Worm (Caenorhabditis elegans) whole organism, late embryonic: Measurements from ENCODE around the gene frh-1.

ENCODE experiments used
- C08G9.2 ChIP-seq: sonication (generic microtip); optimal IDR thresholded peaks from 2 replicates; lab custom pipeline; 2016; ENCODE audit warnings: mild to moderate bottlenecking, missing genetic modification characterization, moderate library complexity, missing compliant biosample characterization
- F13H6.1 ChIP-seq: sonication (generic microtip); optimal IDR thresholded peaks from 2 replicates; lab custom pipeline; 2016; ENCODE audit warnings: missing genetic modification characterization, missing compliant biosample characterization
- Y22D7AL.16 ChIP-seq: sonication (generic microtip); optimal IDR thresholded peaks from 2 replicates; lab custom pipeline; 2016; ENCODE audit warnings: missing genetic modification characterization, missing compliant biosample characterization
- ama-1 ChIP-seq: fragments of 150-350 bp; optimal IDR thresholded peaks from 2 replicates; lab custom pipeline; 2014
- ceh-18 ChIP-seq: sonication (generic microtip); optimal IDR thresholded peaks from 2 replicates; lab custom pipeline; 2016; ENCODE audit warnings: missing genetic modification characterization, missing compliant biosample characterization
- ceh-19 ChIP-seq: fragments of 200-800 bp; sonication (Bioruptor generic); optimal IDR thresholded peaks from 2 replicates; lab custom pipeline; 2018; ENCODE audit warnings: mild to moderate bottlenecking, missing genetic modification characterization, missing compliant biosample characterization
- ceh-22 ChIP-seq: sonication (generic microtip); optimal IDR thresholded peaks from 2 replicates; lab custom pipeline; 2017; ENCODE audit warnings: missing biosample characterization, missing genetic modification characterization
- ceh-31 ChIP-seq: sonication (generic microtip); optimal IDR thresholded peaks from 2 replicates; lab custom pipeline; 2016; ENCODE audit warnings: missing genetic modification characterization, missing compliant biosample characterization
- ceh-34 ChIP-seq: sonication (generic microtip); optimal IDR thresholded peaks from 2 replicates; lab custom pipeline; 2016; ENCODE audit warnings: mild to moderate bottlenecking, missing genetic modification characterization, missing compliant biosample characterization
- ceh-9 ChIP-seq: sonication (generic microtip); optimal IDR thresholded peaks from 2 replicates; lab custom pipeline; 2016; ENCODE audit warnings: mild to moderate bottlenecking, missing genetic modification characterization, inconsistent platforms, missing compliant biosample characterization
- che-1 ChIP-seq: sonication (generic microtip); optimal IDR thresholded peaks from 2 replicates; lab custom pipeline; 2016; ENCODE audit warnings: mild to moderate bottlenecking, missing genetic modification characterization, missing compliant biosample characterization
- gmeb-2 ChIP-seq: sonication (generic microtip); optimal IDR thresholded peaks from 2 replicates; lab custom pipeline; 2016; ENCODE audit warnings: missing genetic modification characterization, inconsistent platforms, missing compliant biosample characterization
- hlh-13 ChIP-seq: fragments of 200-800 bp; sonication (Bioruptor generic); optimal IDR thresholded peaks from 2 replicates; lab custom pipeline; 2018; ENCODE audit warnings: mild to moderate bottlenecking, missing genetic modification characterization, missing compliant biosample characterization
- hlh-8 ChIP-seq: sonication (generic microtip); optimal IDR thresholded peaks from 2 replicates; lab custom pipeline; 2016; ENCODE audit warnings: missing genotype, missing genetic modification characterization, missing compliant biosample characterization
- lin-11 ChIP-seq: fragments of 200-800 bp; sonication (Bioruptor generic); optimal IDR thresholded peaks from 2 replicates; lab custom pipeline; 2018; ENCODE audit warnings: mild to moderate bottlenecking, missing genetic modification characterization, missing compliant biosample characterization
- nfya-1 ChIP-seq: sonication (generic microtip); optimal IDR thresholded peaks from 2 replicates; lab custom pipeline; 2017; ENCODE audit warnings: missing genetic modification characterization, mild to moderate bottlenecking, missing compliant biosample characterization, antibody characterized with exemption, moderate library complexity
- nhr-11 ChIP-seq: fragments of 150-350 bp; optimal IDR thresholded peaks from 2 replicates; lab custom pipeline; 2014; ENCODE audit warnings: missing biosample characterization, missing genetic modification characterization
- pat-9 ChIP-seq: fragments of 200-800 bp; sonication (Bioruptor generic); optimal IDR thresholded peaks from 2 replicates; lab custom pipeline; 2018; ENCODE audit warnings: mild to moderate bottlenecking, missing genetic modification characterization, moderate library complexity, missing compliant biosample characterization
- pax-1 ChIP-seq: fragments of 150-350 bp; optimal IDR thresholded peaks from 2 replicates; lab custom pipeline; 2014; ENCODE audit warnings: missing biosample characterization, missing genetic modification characterization
- pqm-1 ChIP-seq: sonication (generic microtip); optimal IDR thresholded peaks from 2 replicates; lab custom pipeline; 2016; ENCODE audit warnings: missing genetic modification characterization, missing compliant biosample characterization
- ref-2 ChIP-seq: sonication (generic microtip); optimal IDR thresholded peaks from 2 replicates; lab custom pipeline; 2016; ENCODE audit warnings: missing genetic modification characterization, missing compliant biosample characterization
- rnt-1 ChIP-seq: sonication (generic microtip); optimal IDR thresholded peaks from 2 replicates; lab custom pipeline; 2016; ENCODE audit warnings: missing genetic modification characterization, missing compliant biosample characterization
- syd-9 ChIP-seq: sonication (generic microtip); optimal IDR thresholded peaks from 2 replicates; lab custom pipeline; 2016; ENCODE audit warnings: mild to moderate bottlenecking, missing genetic modification characterization, moderate library complexity, missing compliant biosample characterization
- unc-42 ChIP-seq: sonication (generic microtip); optimal IDR thresholded peaks from 2 replicates; lab custom pipeline; 2016; ENCODE audit warnings: missing genotype, missing genetic modification characterization, missing compliant biosample characterization
- unc-55 ChIP-seq: sonication (generic microtip); optimal IDR thresholded peaks from 2 replicates; lab custom pipeline; 2017; ENCODE audit warnings: missing biosample characterization, missing genetic modification reagents, missing genetic modification characterization
- zip-5 ChIP-seq: sonication (generic microtip); optimal IDR thresholded peaks from 2 replicates; lab custom pipeline; 2016; ENCODE audit warnings: missing genetic modification characterization, missing compliant biosample characterization

Gene frh-1

ce11 chrII:5964962-5965361 lies 47.7 kb downstream of the frh-1 start:
- TF ChIP-seq nhr-11 (no peak), zip-5 (no peak), ceh-18 (tag; lab: Kevin White, UChicago) (no peak), pat-9 (tag; lab: Kevin White, UChicago) (no peak), hlh-8 (tag; lab: Kevin White, UChicago) (no peak)

- TF ChIP-seq unc-55 (peak; percentile 40), ceh-34 (tag; lab: Kevin White, UChicago) (peak; percentile 25), pqm-1 (no peak), ceh-31 (tag; lab: Kevin White, UChicago) (peak; percentile 50), unc-42 (tag; lab: Kevin White, UChicago) (peak; percentile 18)
Observed at ce11 chrII:5966637-5967036, 49.4 kb downstream of the frh-1 start.

- TF ChIP-seq rnt-1 (tag; lab: Kevin White, UChicago) = no peak
- TF ChIP-seq gmeb-2 (tag; lab: Kevin White, UChicago) = no peak
- TF ChIP-seq hlh-13 = no peak
- TF ChIP-seq nfya-1 (tag; lab: Kevin White, UChicago) = no peak
- no peak for TF ChIP-seq syd-9 (tag; lab: Kevin White, UChicago)
- TF ChIP-seq Y22D7AL.16 (tag; lab: Kevin White, UChicago) = no peak
- TF ChIP-seq C08G9.2 (tag; lab: Kevin White, UChicago) = no peak
- no peak for TF ChIP-seq lin-11 (tag; lab: Kevin White, UChicago)
- no peak for TF ChIP-seq ceh-34 (tag; lab: Kevin White, UChicago)
- TF ChIP-seq F13H6.1 (tag; lab: Kevin White, UChicago) = no peak
- no peak for TF ChIP-seq ref-2 (tag; lab: Kevin White, UChicago)
- no peak for TF ChIP-seq ceh-9
- no peak for TF ChIP-seq che-1
- TF ChIP-seq ceh-22 (tag; lab: Kevin White, UChicago) = no peak
- no peak for TF ChIP-seq hlh-8 (tag; lab: Kevin White, UChicago)
- no peak for TF ChIP-seq ceh-19 (GFP tag; lab: Kevin White, UChicago)
- no peak for TF ChIP-seq ama-1
- no peak for TF ChIP-seq pax-1 (tag; lab: Kevin White, UChicago)
Observed at ce11 chrII:5968037-5968436, 50.8 kb downstream of the frh-1 start, which contains the start of gene B0034.1. TSS of gene B0034.1 (plus strand) at chrII:5968337.
